Worm (Caenorhabditis elegans): ENCODE results near the gene rin-1.
"Not testable (repeated sequence)": the region's sequence is repeated elsewhere in the genome, so short reads cannot be mapped to it uniquely, and the experiment has no call there.

Gene rin-1

DNA sequence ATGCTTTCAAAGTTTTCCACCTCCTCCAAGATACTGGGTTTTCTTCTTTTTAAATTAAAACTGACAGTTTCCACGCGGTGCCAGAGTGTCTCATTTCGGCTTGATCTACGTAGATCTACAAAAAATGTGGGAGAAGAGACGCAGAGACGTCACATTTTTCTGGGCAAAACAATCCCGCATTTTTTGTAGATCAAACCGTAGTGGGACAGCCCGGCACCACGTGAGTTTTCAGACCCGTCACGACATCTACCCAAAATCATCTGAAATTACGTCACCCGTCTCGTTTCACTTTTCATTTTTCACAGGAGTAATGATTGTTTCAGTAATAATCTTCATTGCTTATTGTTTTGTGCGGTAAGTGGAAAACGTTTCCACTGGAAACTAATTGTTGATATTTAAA lies 13.0 kb upstream of the rin-1 start:
- no peak for TF ChIP-seq nhr-23 (tag; optimal IDR thresholded peaks at IDR 0.05)
- peak; percentile 14 for TF ChIP-seq lsy-12 (tag; optimal IDR thresholded peaks at IDR 0.05)

DNA sequence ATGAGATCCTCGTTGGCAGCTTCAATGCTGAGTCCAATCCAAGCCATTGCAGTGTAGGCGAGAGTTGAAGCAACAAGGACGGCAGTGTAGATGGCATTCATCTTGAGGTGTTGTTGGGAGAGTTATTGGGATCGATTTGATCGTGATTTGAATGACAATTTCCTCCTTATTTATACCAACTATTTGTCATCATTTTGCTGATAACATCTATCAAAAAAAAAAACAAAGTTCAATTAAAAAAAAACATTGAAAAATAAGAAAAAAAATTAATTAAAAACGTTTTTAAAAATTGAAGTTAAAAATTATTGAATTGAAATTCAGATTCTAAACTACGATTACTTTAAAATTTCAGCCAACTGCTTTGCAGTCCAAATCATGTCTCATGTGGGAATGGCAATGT lies 11.6 kb upstream of the rin-1 start, which contains the start of gene nspa-8:
TSS of gene nspa-8 (minus strand) at position 101 of the 400 bp plus-strand sequence.
- TF ChIP-seq unc-62 (GFP tag; optimal IDR thresholded peaks at IDR 0.05); pqm-1 (tag; optimal IDR thresholded peaks at IDR 0.05); ceh-16 (tag; optimal IDR thresholded peaks at IDR 0.05): not testable (repeated sequence)

DNA sequence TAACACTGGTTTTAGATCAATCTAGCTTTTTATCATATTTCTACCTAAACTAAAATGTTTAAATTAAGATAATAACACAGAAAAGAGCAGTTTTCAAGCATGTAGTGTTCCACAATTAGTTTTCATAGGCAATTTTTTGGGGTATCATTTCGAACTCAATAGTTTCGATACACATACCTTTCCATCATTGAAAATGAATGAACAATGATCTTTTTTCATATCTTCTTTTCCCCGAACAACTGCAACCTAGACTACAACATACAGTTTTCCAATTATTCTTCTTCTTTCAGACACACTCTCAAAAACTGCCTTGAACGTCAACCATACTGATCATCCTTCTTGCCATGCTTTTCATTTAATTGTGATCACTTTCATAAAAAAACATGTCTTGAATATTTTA lies 8.7 kb upstream of the rin-1 start, which contains the start of gene W06A7.4:
TSS of gene W06A7.4 (plus strand) at position 301 of the 400 bp plus-strand sequence.
- TF ChIP-seq tbx-2 (tag; optimal IDR thresholded peaks at IDR 0.05) (no peak), fkh-2 (tag; optimal IDR thresholded peaks at IDR 0.05) (no peak), hmg-11 (tag; optimal IDR thresholded peaks at IDR 0.05) (no peak), zag-1 (tag; optimal IDR thresholded peaks at IDR 0.05) (no peak), nhr-237 (tag; optimal IDR thresholded peaks at IDR 0.05) (no peak), ceh-82 (tag; optimal IDR thresholded peaks at IDR 0.05) (no peak), skn-1 (tag; optimal IDR thresholded peaks at IDR 0.05) (no peak), unc-62 (GFP tag; optimal IDR thresholded peaks at IDR 0.05) (no peak), nhr-77 (tag; optimal IDR thresholded peaks at IDR 0.05) (no peak), ZK546.5 (tag; optimal IDR thresholded peaks at IDR 0.05) (no peak), mml-1 (tag; optimal IDR thresholded peaks at IDR 0.05) (no peak), unc-39 (tag; optimal IDR thresholded peaks at IDR 0.05) (no peak), fkh-10 (GFP tag; optimal IDR thresholded peaks at IDR 0.05) (no peak), ama-1 (optimal IDR thresholded peaks at IDR 0.05) (no peak)

DNA sequence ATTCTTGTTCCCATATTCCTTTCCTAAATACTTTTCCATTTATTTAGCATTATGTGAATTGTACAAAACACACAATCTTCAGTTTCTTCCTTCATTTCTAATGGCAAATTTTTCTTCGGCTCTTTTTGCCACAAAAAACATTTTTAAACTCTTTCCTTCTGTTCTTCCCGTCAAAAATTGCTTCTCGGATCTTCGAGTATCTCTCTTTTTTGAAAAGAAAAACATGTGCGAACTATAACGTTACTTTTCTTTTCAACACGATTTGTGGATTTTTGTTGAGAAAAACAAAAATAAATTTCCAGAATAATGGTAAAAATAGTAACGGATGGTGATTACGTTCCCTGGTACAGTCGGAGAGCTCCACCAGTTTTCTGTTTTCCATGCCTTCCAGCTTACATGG lies 6.2 kb upstream of the rin-1 start, which contains the start of gene W06A7.2:
TSS of gene W06A7.2 (plus strand) at position 301 of the 400 bp plus-strand sequence.
- TF ChIP-seq nhr-67 (tag; optimal IDR thresholded peaks at IDR 0.05) (no peak), hmg-11 (tag; optimal IDR thresholded peaks at IDR 0.05) (no peak), zag-1 (tag; optimal IDR thresholded peaks at IDR 0.05) (no peak), snpc-4 (tag; optimal IDR thresholded peaks at IDR 0.05) (no peak)

DNA sequence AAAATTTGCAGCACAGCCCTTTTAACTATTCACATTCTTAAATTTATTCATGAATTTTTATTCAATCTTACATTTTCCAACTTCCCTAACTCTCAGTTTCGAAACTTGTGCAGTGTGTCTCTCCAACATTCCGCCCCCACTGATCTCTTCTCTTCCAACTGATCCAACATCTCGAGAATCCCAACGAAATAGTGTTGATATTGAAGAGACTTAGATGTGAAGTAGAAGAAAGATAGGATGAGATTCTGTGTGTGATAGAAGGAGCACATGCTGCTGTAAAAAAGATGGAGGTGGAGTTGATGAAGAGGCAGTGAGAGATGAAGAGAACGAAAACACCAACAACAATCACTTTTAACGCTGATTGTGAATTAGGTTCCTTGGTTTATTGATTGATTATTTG lies 4.9 kb upstream of the rin-1 start:
- TF ChIP-seq mml-1 (tag; optimal IDR thresholded peaks at IDR 0.05), result no peak
- TF ChIP-seq pha-4 (tag; optimal IDR thresholded peaks at IDR 0.05), result no peak
- TF ChIP-seq nhr-28 (tag; optimal IDR thresholded peaks at IDR 0.05), result no peak
- TF ChIP-seq nhr-11 (tag; optimal IDR thresholded peaks at IDR 0.05), result no peak
- no peak for TF ChIP-seq nhr-25 (tag; optimal IDR thresholded peaks at IDR 0.05)
- TF ChIP-seq unc-62 (GFP tag; optimal IDR thresholded peaks at IDR 0.05), result no peak

DNA sequence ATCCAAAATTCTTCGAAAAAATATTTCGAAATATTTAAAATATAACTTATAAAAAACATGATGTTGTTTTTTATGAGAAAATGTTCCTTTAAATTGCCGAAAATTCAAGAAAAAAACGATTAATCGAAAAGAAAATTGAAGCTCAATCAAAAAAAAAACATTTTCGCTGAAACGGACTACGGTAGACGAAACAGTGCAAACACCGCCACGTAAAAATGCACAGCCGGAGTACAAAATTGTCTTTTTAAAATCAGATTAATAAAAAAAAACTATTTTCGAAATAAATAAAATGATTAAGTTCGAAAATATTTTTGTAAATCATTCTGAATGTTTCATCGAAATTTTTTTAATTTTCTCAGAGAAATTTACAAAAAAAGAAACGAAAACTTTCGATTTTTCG lies 1.8 kb downstream of the rin-1 start:
- TF ChIP-seq daf-12 (tag; optimal IDR thresholded peaks at IDR 0.05) (no peak), lin-39 (tag; optimal IDR thresholded peaks at IDR 0.05) (no peak), tbx-2 (tag; optimal IDR thresholded peaks at IDR 0.05) (no peak), nhr-11 (tag; optimal IDR thresholded peaks at IDR 0.05) (no peak), jun-1 (tag; optimal IDR thresholded peaks at IDR 0.05) (no peak)

DNA sequence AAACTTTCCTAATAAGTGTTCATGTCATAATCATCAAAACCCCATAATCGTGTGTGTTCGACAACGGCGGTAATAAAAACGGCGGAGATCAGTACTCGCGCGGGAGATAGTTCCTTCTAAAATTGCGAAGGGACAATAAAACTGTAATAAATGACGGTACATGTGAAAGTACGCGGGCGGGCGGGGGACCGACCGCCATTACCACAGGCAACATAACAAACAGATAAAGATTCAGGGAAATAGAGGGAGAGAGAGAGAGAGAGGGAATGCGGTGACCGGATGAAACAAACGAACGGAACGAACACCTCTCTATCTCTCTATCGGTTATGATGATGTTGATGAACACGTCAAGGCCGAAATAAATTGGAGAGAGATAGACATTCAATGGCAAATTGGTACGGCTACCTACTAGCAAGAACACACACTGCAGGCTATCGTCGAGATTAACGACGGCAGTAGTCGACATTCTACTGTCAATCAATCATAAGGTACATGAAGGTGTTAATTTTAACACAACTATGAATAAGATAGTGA lies 9.1 kb downstream of the rin-1 start:
- TF ChIP-seq ceh-82 (tag; optimal IDR thresholded peaks at IDR 0.05) (no peak), nhr-11 (tag; optimal IDR thresholded peaks at IDR 0.05) (no peak), lin-39 (tag; optimal IDR thresholded peaks at IDR 0.05) (peak; percentile 2), aly-2 (tag; optimal IDR thresholded peaks at IDR 0.05) (no peak), elt-2 (tag; optimal IDR thresholded peaks at IDR 0.05) (no peak), egl-5 (tag; optimal IDR thresholded peaks at IDR 0.05) (no peak), skn-1 (tag; optimal IDR thresholded peaks at IDR 0.05) (no peak), elt-3 (tag; optimal IDR thresholded peaks at IDR 0.05) (no peak), lin-15B (tag; optimal IDR thresholded peaks at IDR 0.05) (no peak), mdl-1 (tag; optimal IDR thresholded peaks at IDR 0.05) (no peak), jun-1 (tag; optimal IDR thresholded peaks at IDR 0.05) (no peak), ZK546.5 (tag; optimal IDR thresholded peaks at IDR 0.05) (no peak), pha-4 (tag; optimal IDR thresholded peaks at IDR 0.05) (no peak), nhr-23 (tag; optimal IDR thresholded peaks at IDR 0.05) (no peak), nhr-25 (tag; optimal IDR thresholded peaks at IDR 0.05) (peak; percentile 67)

Measured in whole organism, L3 larva.